Fruit fly (Drosophila melanogaster): ENCODE measurements around the gene CG12104.
A peak's percentile ranks its signal among the peaks of the same experiment; 100 is the strongest.

Gene CG12104

dm6 chr3L:1614465-1615084 is 12.1 kb upstream of the CG12104 start (continued):
- TF ChIP-seq ranshi (GFP tag; IDR thresholded peaks at IDR 0.05) (no peak), cas (GFP tag; IDR thresholded peaks at IDR 0.05) (no peak), CG3995 (GFP tag; optimal IDR thresholded peaks at IDR 0.05) (no peak), shn (GFP tag; optimal IDR thresholded peaks at IDR 0.05) (no peak), sr (GFP tag; IDR thresholded peaks at IDR 0.05) (0 out of 3 replicates have a peak, but pooled peaks have one; percentile 25), chinmo (GFP tag; IDR thresholded peaks at IDR 0.05; ENCODE audit: partially characterized antibody) (0 out of 4 replicates have a peak, but pooled peaks have one; percentile 18), seq (GFP tag; IDR thresholded peaks at IDR 0.05) (no peak), Hsf (GFP tag; optimal IDR thresholded peaks at IDR 0.05) (no peak), MTF-1 (GFP tag; optimal IDR thresholded peaks at IDR 0.05; ENCODE audit: borderline replicate concordance) (no peak), CG31224 (GFP tag; IDR thresholded peaks at IDR 0.05) (no peak), tll (GFP tag; optimal IDR thresholded peaks at IDR 0.05) (no peak), bigmax (GFP tag; optimal IDR thresholded peaks at IDR 0.05) (no peak), CG1603 (tag; optimal IDR thresholded peaks at IDR 0.05) (no peak), D19B (GFP tag; optimal IDR thresholded peaks at IDR 0.05) (no peak), lola (GFP tag; optimal IDR thresholded peaks at IDR 0.05) (no peak), eyg (GFP tag; optimal IDR thresholded peaks at IDR 0.05) (no peak), CG4424 (GFP tag; optimal IDR thresholded peaks at IDR 0.05) (no peak), pros (GFP tag; optimal IDR thresholded peaks at IDR 0.05) (no peak)

- TF ChIP-seq crp (GFP tag; optimal IDR thresholded peaks at IDR 0.05): no peak
- no peak for TF ChIP-seq CG15696 (tag; optimal IDR thresholded peaks at IDR 0.05)
- peak; percentile 56; the same call in 1 of the 2 replicates for TF ChIP-seq CG14441 (GFP tag; IDR thresholded peaks at IDR 0.05)
- TF ChIP-seq CG11560 (tag; IDR thresholded peaks at IDR 0.05): peak; percentile 24; the same call in 1 of the 3 replicates
- no peak for TF ChIP-seq CG6272 (GFP tag; IDR thresholded peaks at IDR 0.05)
- peak; percentile 14 for TF ChIP-seq CG16815 (GFP tag; optimal IDR thresholded peaks at IDR 0.05)
- peak; percentile 27 for TF ChIP-seq bcd (GFP tag; optimal IDR thresholded peaks at IDR 0.05)
- TF ChIP-seq CG7839 (tag; optimal IDR thresholded peaks at IDR 0.05): peak; percentile 76
- no peak for TF ChIP-seq CG13123 (GFP tag; optimal IDR thresholded peaks at IDR 0.05)
- TF ChIP-seq CG2129 (GFP tag; IDR thresholded peaks at IDR 0.05; ENCODE audit: partially characterized antibody): no peak
- no peak for TF ChIP-seq CG6175 (GFP tag; IDR thresholded peaks at IDR 0.05)
- peak; percentile 34 for TF ChIP-seq HHEX (GFP tag; optimal IDR thresholded peaks at IDR 0.05)
- peak; percentile 29 for TF ChIP-seq CG7786 (GFP tag; optimal IDR thresholded peaks at IDR 0.05)
- TF ChIP-seq so (GFP tag; IDR thresholded peaks at IDR 0.05): 0 out of 3 replicates have a peak, but pooled peaks have one; percentile 10
- peak; percentile 25 for TF ChIP-seq bab2 (GFP tag; optimal IDR thresholded peaks at IDR 0.05)
- TF ChIP-seq lola (GFP tag; optimal IDR thresholded peaks at IDR 0.05): no peak
- TF ChIP-seq Chrac-16 (GFP tag; optimal IDR thresholded peaks at IDR 0.05): peak; percentile 9
- TF ChIP-seq CG4820 (GFP tag; optimal IDR thresholded peaks at IDR 0.05): no peak
- TF ChIP-seq al (GFP tag; IDR thresholded peaks at IDR 0.05): peak; percentile 67
- peak; percentile 57; the same call in 2 of the 4 replicates for TF ChIP-seq Gug (GFP tag; IDR thresholded peaks at IDR 0.05)
- peak; percentile 45 to 58 for TF ChIP-seq dpn (GFP tag; optimal IDR thresholded peaks at IDR 0.05)
- peak; percentile 41; the same call in 1 of the 3 replicates for TF ChIP-seq tgo (GFP tag; IDR thresholded peaks at IDR 0.05)
- TF ChIP-seq Bteb2 (GFP tag; optimal IDR thresholded peaks at IDR 0.05): peak; percentile 32
- TF ChIP-seq Ets65A (GFP tag): peak; percentile 94
- TF ChIP-seq wdn (GFP tag; IDR thresholded peaks at IDR 0.05): 0 out of 2 replicates have a peak, but pooled peaks have one; percentile 36
- peak; percentile 34 for TF ChIP-seq CG10209 (GFP tag; optimal IDR thresholded peaks at IDR 0.05)
- TF ChIP-seq ro (GFP tag; IDR thresholded peaks at IDR 0.05): no peak
- peak; percentile 48 for TF ChIP-seq CG18599 (GFP tag; optimal IDR thresholded peaks at IDR 0.05)
- peak; percentile 68 for TF ChIP-seq Meics (GFP tag; optimal IDR thresholded peaks at IDR 0.05)
- peak; percentile 68; the same call in 1 of the 2 replicates for TF ChIP-seq lmd (GFP tag; IDR thresholded peaks at IDR 0.05)
- 0 out of 3 replicates have a peak, but pooled peaks have one; percentile 31 for TF ChIP-seq CG34422 (GFP tag; IDR thresholded peaks at IDR 0.05)
- TF ChIP-seq CG14710 (tag; optimal IDR thresholded peaks at IDR 0.05): no peak
Measured at dm6 chr3L:1609611-1610010, 7.1 kb upstream of the CG12104 start.
